Fruit fly (Drosophila melanogaster) whole organism, pupa: ENCODE results near the gene CG13850.

Experiments
- CG12605 ChIP-seq: fragments of 200-800 bp; sonication (Bioruptor generic); IDR thresholded peaks from 2 replicates; pipeline ENCODE4 v1.3.6; 2022; ENCODE audit warnings: missing biosample characterization, missing genetic modification characterization
- CG15710 ChIP-seq: fragments of 200-800 bp; sonication (Bioruptor generic); optimal IDR thresholded peaks from 2 replicates; lab custom pipeline; 2018; ENCODE audit warnings: missing biosample characterization, mild to moderate bottlenecking, missing genetic modification characterization, moderate library complexity
- CG34367 ChIP-seq: fragments of 200-800 bp; sonication (Bioruptor generic); optimal IDR thresholded peaks from 2 replicates; lab custom pipeline; 2018; ENCODE audit warnings: missing biosample characterization, mild to moderate bottlenecking, missing genetic modification characterization
- CG8159 ChIP-seq: fragments of 200-800 bp; sonication (Bioruptor generic); optimal IDR thresholded peaks from 3 replicates; lab custom pipeline; 2018; ENCODE audit warnings: missing biosample characterization, mild to moderate bottlenecking, missing genetic modification characterization, moderate library complexity
- CG9948 ChIP-seq: fragments of 200-800 bp; sonication (Bioruptor generic); optimal IDR thresholded peaks from 2 replicates; lab custom pipeline; 2018; ENCODE audit warnings: missing biosample characterization, mild to moderate bottlenecking, missing genetic modification characterization, moderate library complexity
- EcR ChIP-seq: fragments of 200-800 bp; sonication (Bioruptor generic); optimal IDR thresholded peaks from 3 replicates; lab custom pipeline; 2019; ENCODE audit warnings: missing biosample characterization, missing genetic modification characterization, mild to moderate bottlenecking, moderate library complexity, missing genetic modification reagents
- Ets98B ChIP-seq: fragments of 200-800 bp; sonication (Bioruptor generic); IDR thresholded peaks from 2 replicates; pipeline ENCODE4 v1.3.6; 2022; ENCODE audit warnings: missing biosample characterization, missing genetic modification characterization
- Pif1A ChIP-seq: fragments of 200-800 bp; sonication (Bioruptor generic); optimal IDR thresholded peaks from 3 replicates; lab custom pipeline; 2016; ENCODE audit warnings: missing biosample characterization, missing genetic modification characterization

- TF ChIP-seq CG8159 (no peak), EcR (GFP tag; lab: Kevin White, UChicago) (no peak), CG15710 (no peak), CG9948 (no peak), Ets98B (GFP tag; lab: Robert Waterston, UW) (no peak), CG34367 (tag; lab: Kevin White, UChicago) (no peak), Pif1A (GFP tag; lab: Kevin White, UChicago) (no peak), CG12605 (GFP tag; lab: Robert Waterston, UW) (no peak)
Measured at dm6 chr3R:22390109-22390508, 20.6 kb downstream of the CG13850 start.
